Worm (Caenorhabditis elegans): ENCODE results near the gene T14B4.20.

DNA sequence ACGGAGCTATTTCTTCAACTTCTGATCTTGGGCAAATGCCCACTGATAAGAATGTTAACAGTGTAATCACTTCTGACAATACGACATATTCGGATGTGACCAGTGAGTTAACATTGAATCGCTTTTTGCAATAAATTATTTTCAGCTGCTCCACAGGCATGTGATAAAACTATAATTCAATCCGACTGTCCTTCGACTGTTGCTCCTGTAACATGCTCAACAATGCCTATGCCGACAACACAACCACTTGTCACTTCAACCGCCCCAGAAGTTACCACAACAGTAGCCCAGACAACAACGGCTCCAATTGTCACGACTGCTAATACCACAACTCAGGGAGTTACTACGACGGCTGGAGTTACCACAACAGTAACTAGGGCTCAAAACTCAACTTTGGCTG lies 49.2 kb upstream of the T14B4.20 start:
- no peak for TF ChIP-seq tra-4 (tag; optimal IDR thresholded peaks at IDR 0.05)
- no peak for TF ChIP-seq sea-1 (GFP tag; conservative IDR thresholded peaks at IDR 0.05)
- no peak for TF ChIP-seq scrt-1 (GFP tag; IDR thresholded peaks at IDR 0.05)
- TF ChIP-seq flt-1 (GFP tag; IDR thresholded peaks at IDR 0.05) = no peak
- no peak for TF ChIP-seq B0310.2 (tag; optimal IDR thresholded peaks at IDR 0.05)
- no peak for TF ChIP-seq hmg-4 (GFP tag; optimal IDR thresholded peaks at IDR 0.05)
- no peak for TF ChIP-seq hmbx-1 (tag; optimal IDR thresholded peaks at IDR 0.05)
- no peak for TF ChIP-seq ama-1 (optimal IDR thresholded peaks at IDR 0.05)
- no peak for TF ChIP-seq tbx-11 (GFP tag; IDR thresholded peaks at IDR 0.05)
- TF ChIP-seq ets-7 (tag; optimal IDR thresholded peaks at IDR 0.05) = no peak

Measured in whole organism, early embryonic.